Fruit fly (Drosophila melanogaster) whole organism, adult: ENCODE data around the gene CG9150.

Experiments used
- CG11617 ChIP-seq: fragments of 200-800 bp; sonication (Bioruptor generic); optimal IDR thresholded peaks from 2 replicates; lab custom pipeline; 2017; ENCODE audit warnings: mild to moderate bottlenecking, missing biosample characterization, missing genetic modification reagents, missing genetic modification characterization
- CG1620 ChIP-seq: fragments of 200-800 bp; sonication (Bioruptor generic); optimal IDR thresholded peaks from 2 replicates; lab custom pipeline; 2016; ENCODE audit warnings: missing biosample characterization, missing genetic modification characterization
- CG5204 ChIP-seq: fragments of 200-800 bp; sonication (Bioruptor generic); optimal IDR thresholded peaks from 2 replicates; lab custom pipeline; 2016; ENCODE audit warnings: missing biosample characterization, missing genetic modification characterization
- CG7045 ChIP-seq: fragments of 200-800 bp; sonication (Bioruptor generic); optimal IDR thresholded peaks from 2 replicates; lab custom pipeline; 2017; ENCODE audit warnings: missing biosample characterization, mild to moderate bottlenecking, missing genetic modification characterization
- Clk ChIP-seq: fragments of 200-800 bp; sonication (Bioruptor generic); optimal IDR thresholded peaks from 2 replicates; lab custom pipeline; 2017; ENCODE audit warnings: missing biosample characterization, missing genetic modification characterization
- Crg-1 ChIP-seq: fragments of 200-800 bp; sonication (Bioruptor generic); optimal IDR thresholded peaks from 2 replicates; lab custom pipeline; 2016; ENCODE audit warnings: missing biosample characterization, missing genetic modification characterization
- Hr96 ChIP-seq: fragments of 200-800 bp; sonication (Bioruptor generic); optimal IDR thresholded peaks from 2 replicates; lab custom pipeline; 2016; ENCODE audit warnings: missing biosample characterization, missing genetic modification characterization
- bab1 ChIP-seq: fragments of 200-800 bp; sonication (Bioruptor generic); optimal IDR thresholded peaks from 3 replicates; lab custom pipeline; 2019; ENCODE audit warnings: missing biosample characterization, mild to moderate bottlenecking, missing genetic modification characterization, moderate library complexity
- cic ChIP-seq: fragments of 200-800 bp; sonication (Bioruptor generic); optimal IDR thresholded peaks from 2 replicates; lab custom pipeline; 2017; ENCODE audit warnings: missing biosample characterization, mild to moderate bottlenecking, missing genetic modification characterization, moderate library complexity
- cnc ChIP-seq, 2 experiments: fragments of >200 bp; optimal IDR thresholded peaks; 2 replicates each; lab custom pipeline; 2017
- ovo ChIP-seq: fragments of 200-800 bp; sonication (Bioruptor generic); optimal IDR thresholded peaks from 2 replicates; lab custom pipeline; 2016; ENCODE audit warnings: missing biosample characterization, missing genetic modification characterization
- pad ChIP-seq: fragments of 200-800 bp; sonication (Bioruptor generic); optimal IDR thresholded peaks from 3 replicates; lab custom pipeline; 2017; ENCODE audit warnings: missing biosample characterization, missing genetic modification characterization, mild to moderate bottlenecking, moderate library complexity, missing genetic modification reagents
- tj ChIP-seq: fragments of 200-800 bp; sonication (Bioruptor generic); optimal IDR thresholded peaks from 3 replicates; lab custom pipeline; 2017; ENCODE audit warnings: missing biosample characterization, mild to moderate bottlenecking, missing genetic modification characterization, moderate library complexity
- toe ChIP-seq: fragments of 200-800 bp; sonication (Bioruptor generic); optimal IDR thresholded peaks from 2 replicates; lab custom pipeline; 2016; ENCODE audit warnings: missing biosample characterization, missing genetic modification characterization

The CG9150 gene

DNA sequence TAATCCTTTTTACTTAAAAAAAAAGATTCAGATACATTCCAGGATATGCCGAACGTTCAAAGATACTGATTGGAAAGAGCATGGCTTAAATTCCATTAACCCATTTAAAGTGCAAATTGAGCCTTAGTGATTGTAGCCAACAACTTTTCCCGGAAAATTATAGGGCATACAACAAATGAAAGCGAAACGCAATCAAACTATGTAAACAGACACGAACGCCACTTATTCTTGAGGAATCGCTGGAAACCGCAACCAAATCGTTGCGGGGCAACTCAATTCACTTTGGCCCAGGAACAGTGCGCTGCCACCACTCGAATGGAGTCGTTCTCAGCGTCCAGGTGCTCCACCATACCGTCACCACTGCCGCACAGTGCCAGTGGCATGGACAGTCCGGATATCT is 47.9 kb downstream of the CG9150 start, which contains the start of gene CG13996:
TSS of gene CG13996 (plus strand) at position 301 of the 400 bp plus-strand sequence.
- TF ChIP-seq toe (no peak), Crg-1 (GFP tag; lab: Kevin White, UChicago) (no peak), bab1 (GFP tag; lab: Kevin White, UChicago) (no peak), cic (GFP tag; lab: Kevin White, UChicago) (no peak), Hr96 (GFP tag; lab: Kevin White, UChicago) (no peak), CG5204 (GFP tag; lab: Kevin White, UChicago) (no peak), cnc (optimal IDR thresholded peaks at IDR 0.05; lab: Kevin White, UChicago) (no peak), ovo (GFP tag; lab: Kevin White, UChicago) (no peak), CG11617 (GFP tag; lab: Kevin White, UChicago) (no peak)

DNA sequence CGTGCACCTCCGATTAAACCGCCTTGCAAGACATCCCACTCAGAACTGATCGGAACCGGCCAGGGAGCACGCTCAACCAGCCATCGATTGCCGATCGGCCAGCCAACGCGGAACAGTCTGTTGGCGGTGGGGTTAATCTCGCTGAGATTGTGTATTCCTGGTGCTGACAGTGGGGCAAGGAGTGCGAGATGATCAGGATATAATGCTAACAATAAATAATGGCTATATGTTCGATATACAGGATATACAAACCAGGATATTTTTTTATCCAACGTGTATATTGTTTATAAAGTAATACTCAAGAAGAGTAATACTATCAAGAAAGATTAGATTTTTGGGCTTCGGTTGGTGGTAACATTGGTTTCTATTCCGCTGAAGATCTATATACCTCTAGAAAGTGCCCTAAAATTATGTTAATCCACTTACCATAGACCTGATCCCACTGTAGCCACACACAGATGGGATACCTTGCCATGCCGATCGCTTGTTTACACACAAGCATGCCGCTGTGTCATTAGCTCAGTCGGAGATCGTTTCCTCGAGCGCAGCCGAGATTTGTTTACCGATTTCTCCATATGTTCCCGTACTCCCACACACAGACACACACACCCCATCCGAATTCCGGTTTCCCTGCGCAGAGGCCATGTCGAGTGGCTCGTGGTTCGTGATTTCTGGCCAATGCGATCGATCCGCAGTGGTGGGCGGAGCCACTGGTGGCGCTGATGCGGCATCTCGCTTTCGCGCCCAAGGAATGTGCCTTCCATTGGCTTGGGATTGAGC is 48.9 kb downstream of the CG9150 start, which contains the start of gene H2.0:
TSS of gene H2.0 (minus strand) at position 51 of the 780 bp plus-strand sequence.
- no peak for TF ChIP-seq CG11617 (GFP tag; lab: Kevin White, UChicago)
- no peak for TF ChIP-seq pad (GFP tag; lab: Kevin White, UChicago)
- TF ChIP-seq tj (GFP tag; lab: Kevin White, UChicago): no peak
- no peak for TF ChIP-seq CG1620 (GFP tag; lab: Kevin White, UChicago)
- no peak for TF ChIP-seq cic (GFP tag; lab: Kevin White, UChicago)
- no peak for TF ChIP-seq CG7045 (GFP tag; lab: Kevin White, UChicago)
- no peak for TF ChIP-seq Clk (GFP tag; lab: Kevin White, UChicago)
